Worm (Caenorhabditis elegans): Measurements from ENCODE around the gene ndub-5.

- TF ChIP-seq lsy-2 (tag; optimal IDR thresholded peaks at IDR 0.05): no peak
- no peak for TF ChIP-seq lin-13 (tag; optimal IDR thresholded peaks at IDR 0.05)
- no peak for TF ChIP-seq sptf-1 (tag; optimal IDR thresholded peaks at IDR 0.05)
- TF ChIP-seq hlh-1 (tag; optimal IDR thresholded peaks at IDR 0.05): no peak
- TF ChIP-seq nhr-28 (tag; optimal IDR thresholded peaks at IDR 0.05): no peak
- TF ChIP-seq mep-1 (tag; optimal IDR thresholded peaks at IDR 0.05): no peak
Observed at ce11 chrII:5734883-5735282, 43.7 kb upstream of the ndub-5 start.
